Worm (Caenorhabditis elegans) whole organism, young adult: ENCODE results near the gene R08F11.7.

Source experiments
- B0019.2 ChIP-seq: fragments of 200-800 bp; sonication (Bioruptor generic); conservative IDR thresholded peaks from 2 replicates; pipeline ENCODE4 v1.3.6; 2022; ENCODE audit warnings: missing genetic modification reagents, missing genetic modification characterization, missing compliant biosample characterization
- B0035.1 ChIP-seq: sonication (generic microtip); optimal IDR thresholded peaks from 2 replicates; lab custom pipeline; 2016; ENCODE audit warnings: missing genetic modification characterization, mild to moderate bottlenecking, missing compliant biosample characterization, missing genotype, missing genetic modification reagents
- B0336.3 ChIP-seq: fragments of 200-800 bp; sonication (Bioruptor generic); IDR thresholded peaks from 2 replicates; pipeline ENCODE4 v1.3.6; 2022; ENCODE audit warnings: missing genetic modification characterization, missing compliant biosample characterization
- C17E4.6 ChIP-seq: fragments of 200-800 bp; sonication (Bioruptor generic); IDR thresholded peaks from 2 replicates; pipeline ENCODE4 v1.3.6; 2022; ENCODE audit warnings: missing genetic modification reagents, missing genetic modification characterization, missing compliant biosample characterization
- F10E7.11 ChIP-seq: sonication (generic microtip); optimal IDR thresholded peaks from 2 replicates; lab custom pipeline; 2017; ENCODE audit warnings: mild to moderate bottlenecking, missing genetic modification characterization, moderate library complexity, missing compliant biosample characterization
- F23B12.7 ChIP-seq: sonication (generic microtip); optimal IDR thresholded peaks from 2 replicates; lab custom pipeline; 2017; ENCODE audit warnings: missing genetic modification characterization, mild to moderate bottlenecking, missing compliant biosample characterization, antibody characterized with exemption, moderate library complexity; ENCODE audit not compliant: insufficient read depth
- F37B4.10 ChIP-seq: fragments of 200-800 bp; sonication (Bioruptor generic); IDR thresholded peaks from 2 replicates; pipeline ENCODE4 v1.3.6; 2022; ENCODE audit warnings: missing genetic modification characterization, missing compliant biosample characterization
- Y56A3A.18 ChIP-seq: fragments of 200-800 bp; sonication (Bioruptor generic); IDR thresholded peaks from 2 replicates; pipeline ENCODE4 v1.3.6; 2022; ENCODE audit warnings: missing genetic modification reagents, missing genetic modification characterization, missing compliant biosample characterization
- Y79H2A.3 ChIP-seq: fragments of 200-800 bp; sonication (Bioruptor generic); conservative IDR thresholded peaks from 2 replicates; pipeline ENCODE4 v1.3.6; 2022; ENCODE audit warnings: missing genetic modification reagents, missing genetic modification characterization, missing compliant biosample characterization
- ama-1 ChIP-seq, 3 experiments: fragments of 150-350 bp in 1 of 3; sonication (generic microtip) in 2 of 3; optimal IDR thresholded peaks; 2 replicates each; lab custom pipeline; 2014 to 2018; ENCODE audit warnings: missing biosample characterization in 2 of 3, missing genetic modification characterization in 2 of 3, missing genetic modification reagents in 2 of 3
- attf-3 ChIP-seq: fragments of 200-800 bp; sonication (Bioruptor generic); conservative IDR thresholded peaks from 2 replicates; pipeline ENCODE4 v1.3.6; 2022; ENCODE audit warnings: missing genetic modification reagents, missing genetic modification characterization, missing compliant biosample characterization
- bed-1 ChIP-seq: fragments of 200-800 bp; sonication (Bioruptor generic); IDR thresholded peaks from 2 replicates; pipeline ENCODE4 v1.3.6; 2022; ENCODE audit warnings: missing genetic modification reagents, missing genetic modification characterization, missing compliant biosample characterization
- ceh-79 ChIP-seq: sonication (generic microtip); optimal IDR thresholded peaks from 2 replicates; lab custom pipeline; 2017; ENCODE audit warnings: mild to moderate bottlenecking, missing genetic modification characterization, missing compliant biosample characterization
- chd-7 ChIP-seq: sonication (generic microtip); optimal IDR thresholded peaks from 2 replicates; lab custom pipeline; 2016; ENCODE audit warnings: mild to moderate bottlenecking, missing genetic modification characterization, moderate library complexity, missing compliant biosample characterization
- dox-1 ChIP-seq: fragments of 200-800 bp; sonication (Bioruptor generic); IDR thresholded peaks from 2 replicates; pipeline ENCODE4 v1.3.6; 2022; ENCODE audit warnings: missing genetic modification reagents, missing genetic modification characterization, missing compliant biosample characterization
- efl-1 ChIP-seq: fragments of 150-350 bp; optimal IDR thresholded peaks from 2 replicates; lab custom pipeline; 2014; ENCODE audit warnings: missing biosample characterization, missing genetic modification reagents, missing genetic modification characterization
- egl-18 ChIP-seq: fragments of 200-800 bp; sonication (Bioruptor generic); IDR thresholded peaks from 2 replicates; pipeline ENCODE4 v1.3.6; 2022; ENCODE audit warnings: missing genetic modification reagents, missing genetic modification characterization, missing compliant biosample characterization
- egl-44 ChIP-seq: fragments of 200-800 bp; sonication (Bioruptor generic); IDR thresholded peaks from 2 replicates; pipeline ENCODE4 v1.3.6; 2022; ENCODE audit warnings: missing genetic modification reagents, missing genetic modification characterization, missing compliant biosample characterization
- ets-4 ChIP-seq: fragments of 200-800 bp; sonication (Bioruptor generic); optimal IDR thresholded peaks from 2 replicates; lab custom pipeline; 2018; ENCODE audit warnings: mild to moderate bottlenecking, missing genetic modification characterization, missing compliant biosample characterization
- hlh-12 ChIP-seq: sonication (generic microtip); optimal IDR thresholded peaks from 2 replicates; lab custom pipeline; 2016; ENCODE audit warnings: missing genetic modification characterization, missing compliant biosample characterization
- lin-35 ChIP-seq, 3 experiments: fragments of 150-350 bp in 2 of 3; sonication (generic microtip) in 1 of 3; optimal IDR thresholded peaks; 2 replicates each; lab custom pipeline; 2014 to 2018; ENCODE audit warnings: missing biosample characterization in 3 of 3, missing genetic modification characterization in 3 of 3, missing genetic modification reagents in 3 of 3
- lir-1 ChIP-seq: fragments of 200-800 bp; sonication (Bioruptor generic); conservative IDR thresholded peaks from 2 replicates; pipeline ENCODE4 v1.3.6; 2022; ENCODE audit warnings: missing genetic modification reagents, missing genetic modification characterization, missing compliant biosample characterization
- madf-6 ChIP-seq: fragments of 200-800 bp; sonication (Bioruptor generic); IDR thresholded peaks from 2 replicates; pipeline ENCODE4 v1.3.6; 2022; ENCODE audit warnings: missing genetic modification reagents, missing genetic modification characterization, missing compliant biosample characterization
- nfya-2 ChIP-seq: fragments of 200-800 bp; sonication (Bioruptor generic); IDR thresholded peaks from 2 replicates; pipeline ENCODE4 v1.3.6; 2022; ENCODE audit warnings: missing genetic modification reagents, missing genetic modification characterization, missing compliant biosample characterization
- nfyb-1 ChIP-seq: fragments of 200-800 bp; sonication (Bioruptor generic); IDR thresholded peaks from 2 replicates; pipeline ENCODE4 v1.3.6; 2022; ENCODE audit warnings: missing genetic modification reagents, missing genetic modification characterization, missing compliant biosample characterization
- nhr-120 ChIP-seq: fragments of 200-800 bp; sonication (Bioruptor generic); IDR thresholded peaks from 2 replicates; pipeline ENCODE4 v1.3.6; 2022; ENCODE audit warnings: missing genetic modification characterization, missing compliant biosample characterization
- nhr-179 ChIP-seq: sonication (generic microtip); optimal IDR thresholded peaks from 2 replicates; lab custom pipeline; 2016; ENCODE audit warnings: mild to moderate bottlenecking, missing genetic modification characterization, missing compliant biosample characterization
- nhr-27 ChIP-seq: fragments of 200-800 bp; sonication (Bioruptor generic); optimal IDR thresholded peaks from 2 replicates; lab custom pipeline; 2018; ENCODE audit warnings: mild to moderate bottlenecking, missing genetic modification characterization, moderate library complexity, missing compliant biosample characterization
- nhr-80 ChIP-seq: sonication (generic microtip); optimal IDR thresholded peaks from 2 replicates; lab custom pipeline; 2016; ENCODE audit warnings: missing genetic modification characterization, missing compliant biosample characterization
- nhr-90 ChIP-seq: sonication (generic microtip); optimal IDR thresholded peaks from 2 replicates; lab custom pipeline; 2016; ENCODE audit warnings: missing genotype, mild to moderate bottlenecking, missing genetic modification characterization, missing compliant biosample characterization
- repo-1 ChIP-seq: sonication (generic microtip); optimal IDR thresholded peaks from 2 replicates; lab custom pipeline; 2017; ENCODE audit warnings: mild to moderate bottlenecking, missing genetic modification characterization, missing compliant biosample characterization
- rpc-1 ChIP-seq, 2 experiments: fragments of 150-350 bp in 1 of 2; sonication (generic microtip) in 1 of 2; optimal IDR thresholded peaks; 2 replicates each; lab custom pipeline; 2014 to 2018; ENCODE audit warnings: missing biosample characterization in 1 of 2, missing genetic modification characterization in 1 of 2, missing genetic modification reagents in 1 of 2, missing genotype in 1 of 2
- sdz-38 ChIP-seq: sonication (generic microtip); optimal IDR thresholded peaks from 2 replicates; lab custom pipeline; 2016; ENCODE audit warnings: missing genotype, missing genetic modification characterization, missing compliant biosample characterization
- snpc-3.4 ChIP-seq: sonication (generic microtip); optimal IDR thresholded peaks from 2 replicates; lab custom pipeline; 2017; ENCODE audit warnings: missing genetic modification characterization, mild to moderate bottlenecking, missing compliant biosample characterization, antibody characterized with exemption, moderate library complexity, missing genotype, missing genetic modification reagents
- snpc-4 ChIP-seq, 5 experiments: fragments of 150-350 bp in 1 of 5; sonication (generic microtip) in 4 of 5; optimal IDR thresholded peaks; 2 replicates each; lab custom pipeline; 2014 to 2018; ENCODE audit warnings: missing genetic modification characterization in 5 of 5, missing biosample characterization in 3 of 5, antibody characterized with exemption in 2 of 5, mild to moderate bottlenecking in 2 of 5, missing compliant biosample characterization in 2 of 5, missing genotype in 2 of 5, moderate library complexity in 2 of 5, missing genetic modification reagents in 1 of 5
- somi-1 ChIP-seq: fragments of 200-800 bp; sonication (Bioruptor generic); optimal IDR thresholded peaks from 2 replicates; lab custom pipeline; 2018; ENCODE audit warnings: mild to moderate bottlenecking, missing genetic modification characterization, missing compliant biosample characterization
- tlf-1 ChIP-seq: fragments of 200-800 bp; sonication (Bioruptor generic); optimal IDR thresholded peaks from 2 replicates; lab custom pipeline; 2018; ENCODE audit warnings: mild to moderate bottlenecking, missing genetic modification characterization, missing compliant biosample characterization
- ztf-18 ChIP-seq: sonication (generic microtip); optimal IDR thresholded peaks from 2 replicates; lab custom pipeline; 2016; ENCODE audit warnings: missing genotype, mild to moderate bottlenecking, missing genetic modification characterization, missing compliant biosample characterization
- ztf-22 ChIP-seq: fragments of 200-800 bp; sonication (Bioruptor generic); optimal IDR thresholded peaks from 2 replicates; lab custom pipeline; 2018; ENCODE audit warnings: mild to moderate bottlenecking, missing genetic modification characterization, moderate library complexity, missing compliant biosample characterization

R08F11.7 gene

DNA sequence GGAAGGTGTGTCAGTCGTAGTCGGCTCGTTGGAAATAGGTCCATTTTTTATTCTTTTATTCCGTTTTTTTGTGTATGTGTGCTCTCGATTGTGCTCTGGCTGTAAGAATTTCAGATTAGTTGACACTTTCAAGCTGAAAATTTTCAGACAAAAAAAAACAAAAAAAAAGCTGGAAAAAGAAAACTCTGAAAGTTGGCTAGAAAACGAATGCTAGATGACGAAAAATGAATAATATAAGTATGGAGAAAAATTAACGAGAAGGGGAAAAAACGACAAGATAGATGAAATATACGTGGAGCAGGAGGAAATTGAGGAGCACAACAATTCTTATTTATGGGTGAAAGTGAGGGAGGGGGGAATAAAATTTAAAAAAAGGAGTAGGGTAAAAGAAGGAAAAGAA is 41.7 kb downstream of the R08F11.7 start, which contains the start of gene H10D18.5:
TSS of gene H10D18.5 (minus strand) at position 101 of the 400 bp plus-strand sequence.
- TF ChIP-seq nfyb-1 (GFP tag; lab: Robert Waterston, UW) (no peak), chd-7 (tag; lab: Kevin White, UChicago) (no peak), snpc-4 (GFP tag; optimal IDR thresholded peaks at IDR 0.05; lab: Kevin White, UChicago) (no peak), snpc-4 (tag; optimal IDR thresholded peaks at IDR 0.05; lab: Kevin White, UChicago) (no peak), Y56A3A.18 (GFP tag; lab: Robert Waterston, UW) (no peak), nfya-2 (no peak), egl-44 (GFP tag; lab: Robert Waterston, UW) (no peak), ama-1 (optimal IDR thresholded peaks at IDR 0.05; lab: Kevin White, UChicago) (no peak), ama-1 (GFP tag; optimal IDR thresholded peaks at IDR 0.05; lab: Kevin White, UChicago) (no peak), madf-6 (GFP tag; lab: Robert Waterston, UW) (no peak), ceh-79 (tag; lab: Kevin White, UChicago) (no peak), B0019.2 (no peak), hlh-12 (no peak), B0035.1 (tag; lab: Kevin White, UChicago) (no peak), Y79H2A.3 (GFP tag; lab: Robert Waterston, UW) (no peak), ztf-22 (GFP tag; lab: Kevin White, UChicago) (no peak)

DNA sequence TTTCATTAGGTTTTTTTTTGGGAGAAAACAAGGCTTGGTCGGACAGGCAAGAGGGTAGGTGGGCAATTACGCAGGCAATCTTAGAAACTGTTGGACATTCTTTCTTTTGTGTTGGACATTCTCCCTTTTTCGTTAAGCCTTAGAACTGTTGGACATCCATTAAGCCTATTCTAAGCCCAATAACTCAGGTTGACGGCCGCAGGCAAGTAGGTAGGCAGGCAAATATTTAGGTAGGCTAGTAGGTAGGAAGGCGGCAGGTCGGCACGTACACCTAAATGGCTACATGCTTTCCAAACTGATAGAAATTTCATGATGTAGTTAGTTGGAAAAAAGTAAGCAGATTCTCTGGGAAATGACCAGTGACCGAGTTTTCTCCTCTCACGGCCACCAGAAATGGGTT is 42.2 kb downstream of the R08F11.7 start:
- TF ChIP-seq B0336.3 (GFP tag; lab: Robert Waterston, UW) (no peak), ztf-22 (GFP tag; lab: Kevin White, UChicago) (no peak), lin-35 (GFP tag; optimal IDR thresholded peaks at IDR 0.05; lab: Kevin White, UChicago) (no peak), egl-44 (GFP tag; lab: Robert Waterston, UW) (no peak), snpc-3.4 (no peak), lir-1 (GFP tag; lab: Robert Waterston, UW) (no peak)
- TF ChIP-seq, all 124 proteins: peak for 0

DNA sequence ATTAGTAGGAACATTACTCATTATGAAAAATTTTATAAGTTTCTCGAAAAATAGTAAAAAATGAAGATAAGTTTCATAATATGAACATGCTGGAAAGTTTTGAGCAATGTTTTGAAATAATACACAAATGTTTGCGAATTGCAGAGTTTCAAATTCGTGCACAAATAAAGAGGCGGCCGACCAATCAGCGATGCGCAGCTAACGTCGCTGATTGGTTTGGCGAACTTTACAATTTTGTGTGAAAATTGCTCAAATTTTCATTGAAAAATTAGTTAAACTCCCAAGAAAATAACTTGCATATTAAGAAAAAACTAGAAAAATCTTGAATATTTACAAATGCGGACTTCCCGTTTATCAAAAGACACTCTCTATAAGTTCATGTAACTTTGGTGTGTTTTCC is 42.8 kb downstream of the R08F11.7 start:
- TF ChIP-seq snpc-4 (GFP tag; optimal IDR thresholded peaks at IDR 0.05; lab: Kevin White, UChicago) (no peak), snpc-4 (tag; optimal IDR thresholded peaks at IDR 0.05; lab: Kevin White, UChicago) (no peak), tlf-1 (GFP tag; lab: Kevin White, UChicago) (no peak), C17E4.6 (GFP tag; lab: Robert Waterston, UW) (no peak), hlh-12 (no peak), repo-1 (no peak), nhr-90 (tag; lab: Kevin White, UChicago) (no peak), F37B4.10 (GFP tag; lab: Robert Waterston, UW) (no peak), somi-1 (no peak), F23B12.7 (no peak)
- TF ChIP-seq, all 124 proteins: peak for 0

DNA sequence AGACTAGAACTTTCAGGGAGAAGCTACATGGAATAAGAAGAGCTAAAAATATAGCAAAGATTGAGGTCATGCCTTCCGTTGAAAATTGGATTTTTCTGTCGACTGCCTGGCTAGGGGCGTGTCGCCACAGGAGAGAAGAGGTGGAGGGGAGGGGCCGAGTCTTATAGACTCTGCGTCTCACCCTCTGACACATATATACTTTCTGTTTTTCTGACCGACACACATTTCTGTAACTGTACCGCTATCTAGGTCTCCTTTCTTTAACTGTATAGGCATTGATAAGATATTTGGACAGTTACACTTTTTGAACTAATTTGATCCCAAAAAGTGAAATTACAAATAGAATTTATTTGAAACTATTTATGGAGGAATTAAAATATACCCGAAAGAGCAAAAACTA is 51.6 kb downstream of the R08F11.7 start:
- TF ChIP-seq sdz-38 (no peak), attf-3 (GFP tag; lab: Robert Waterston, UW) (no peak), nhr-120 (GFP tag; lab: Robert Waterston, UW) (no peak), nhr-80 (tag; lab: Kevin White, UChicago) (peak; percentile 40), rpc-1 (optimal IDR thresholded peaks at IDR 0.05; lab: Kevin White, UChicago) (no peak), rpc-1 (tag; optimal IDR thresholded peaks at IDR 0.05; lab: Kevin White, UChicago) (no peak), ets-4 (GFP tag; lab: Kevin White, UChicago) (no peak), bed-1 (GFP tag; lab: Robert Waterston, UW) (no peak), efl-1 (no peak), dox-1 (GFP tag; lab: Robert Waterston, UW) (0 out of 2 replicates have a peak, but pooled peaks have one; percentile 1), ztf-18 (tag; lab: Kevin White, UChicago) (no peak), F10E7.11 (tag; lab: Kevin White, UChicago) (no peak), egl-18 (GFP tag; lab: Robert Waterston, UW) (no peak), nhr-90 (tag; lab: Kevin White, UChicago) (no peak), nhr-27 (no peak), Y56A3A.18 (GFP tag; lab: Robert Waterston, UW) (no peak), nhr-179 (tag; lab: Kevin White, UChicago) (no peak)
